Worm (Caenorhabditis elegans) whole organism, L2 larva: ENCODE data around the gene C28C12.1.

ENCODE experiments used
- C34F6.9 ChIP-seq: fragments of 150-350 bp; optimal IDR thresholded peaks from 2 replicates; lab custom pipeline; 2014; ENCODE audit warnings: missing biosample characterization, missing genetic modification characterization
- F13H6.1 ChIP-seq: sonication (generic microtip); optimal IDR thresholded peaks from 2 replicates; lab custom pipeline; 2016; ENCODE audit warnings: missing genetic modification characterization, missing compliant biosample characterization
- R02D3.7 ChIP-seq: fragments of 150-350 bp; optimal IDR thresholded peaks from 2 replicates; lab custom pipeline; 2014; ENCODE audit warnings: missing biosample characterization, missing genetic modification characterization
- Y55F3AM.14 ChIP-seq: fragments of 200-800 bp; sonication (Bioruptor generic); optimal IDR thresholded peaks from 2 replicates; lab custom pipeline; 2018; ENCODE audit warnings: mild to moderate bottlenecking, missing genetic modification characterization, missing compliant biosample characterization
- ZK546.5 ChIP-seq: sonication (generic microtip); optimal IDR thresholded peaks from 2 replicates; lab custom pipeline; 2017; ENCODE audit warnings: missing biosample characterization, missing genetic modification characterization
- alr-1 ChIP-seq: fragments of 150-350 bp; optimal IDR thresholded peaks from 2 replicates; lab custom pipeline; 2014; ENCODE audit warnings: missing biosample characterization, missing genetic modification characterization
- aly-2 ChIP-seq: fragments of 150-350 bp; optimal IDR thresholded peaks from 2 replicates; lab custom pipeline; 2014; ENCODE audit warnings: missing biosample characterization, missing genetic modification characterization
- ama-1 ChIP-seq: fragments of 150-350 bp; optimal IDR thresholded peaks from 2 replicates; lab custom pipeline; 2018; ENCODE audit warnings: inconsistent platforms
- blmp-1 ChIP-seq: sonication (generic microtip); optimal IDR thresholded peaks from 2 replicates; lab custom pipeline; 2017; ENCODE audit warnings: missing genetic modification characterization, mild to moderate bottlenecking, missing compliant biosample characterization, antibody characterized with exemption, moderate library complexity; ENCODE audit not compliant: insufficient read depth
- ceh-16 ChIP-seq: fragments of 150-350 bp; optimal IDR thresholded peaks from 2 replicates; lab custom pipeline; 2014; ENCODE audit warnings: missing biosample characterization, missing genetic modification characterization
- ceh-82 ChIP-seq: fragments of 150-350 bp; optimal IDR thresholded peaks from 2 replicates; lab custom pipeline; 2014; ENCODE audit warnings: missing biosample characterization, missing genetic modification characterization
- crh-2 ChIP-seq: sonication (generic microtip); optimal IDR thresholded peaks from 2 replicates; lab custom pipeline; 2017; ENCODE audit warnings: missing biosample characterization, missing genetic modification characterization
- dmd-4 ChIP-seq: sonication (generic microtip); optimal IDR thresholded peaks from 2 replicates; lab custom pipeline; 2017; ENCODE audit warnings: missing biosample characterization, missing genetic modification characterization
- egl-27 ChIP-seq: sonication (generic microtip); optimal IDR thresholded peaks from 3 replicates; lab custom pipeline; 2017; ENCODE audit warnings: missing biosample characterization, missing genetic modification reagents, missing genetic modification characterization
- elt-1 ChIP-seq: fragments of 150-350 bp; optimal IDR thresholded peaks from 2 replicates; lab custom pipeline; 2014; ENCODE audit warnings: missing biosample characterization, missing genetic modification characterization
- elt-3 ChIP-seq: sonication (generic microtip); optimal IDR thresholded peaks from 2 replicates; lab custom pipeline; 2017; ENCODE audit warnings: missing biosample characterization, missing genetic modification characterization
- fos-1 ChIP-seq: fragments of 150-350 bp; optimal IDR thresholded peaks from 2 replicates; lab custom pipeline; 2014; ENCODE audit warnings: missing biosample characterization, missing genetic modification characterization
- gmeb-1 ChIP-seq: fragments of 150-350 bp; optimal IDR thresholded peaks from 2 replicates; lab custom pipeline; 2014; ENCODE audit warnings: missing biosample characterization, missing genetic modification characterization
- lin-11 ChIP-seq: fragments of 150-350 bp; sonication (generic microtip); optimal IDR thresholded peaks from 2 replicates; lab custom pipeline; 2014; ENCODE audit warnings: missing biosample characterization, missing genetic modification characterization, inconsistent platforms, mixed read lengths
- lin-13 ChIP-seq: fragments of 150-350 bp; optimal IDR thresholded peaks from 2 replicates; lab custom pipeline; 2014; ENCODE audit warnings: missing biosample characterization, missing genetic modification reagents, missing genetic modification characterization
- lin-39 ChIP-seq: fragments of 150-350 bp; optimal IDR thresholded peaks from 2 replicates; lab custom pipeline; 2014; ENCODE audit warnings: missing biosample characterization, missing genetic modification reagents, missing genetic modification characterization
- lsy-2 ChIP-seq, 2 experiments: fragments of 150-350 bp in 1 of 2; sonication (generic microtip) in 1 of 2; optimal IDR thresholded peaks; 2 replicates each; lab custom pipeline; 2014 to 2017; ENCODE audit warnings: missing biosample characterization in 2 of 2, missing genetic modification characterization in 2 of 2
- mab-5 ChIP-seq: fragments of 150-350 bp; optimal IDR thresholded peaks from 2 replicates; lab custom pipeline; 2014; ENCODE audit warnings: missing biosample characterization, missing genetic modification characterization
- mbf-1 ChIP-seq: sonication (generic microtip); optimal IDR thresholded peaks from 2 replicates; lab custom pipeline; 2017; ENCODE audit warnings: missing biosample characterization, missing genetic modification characterization
- mdl-1 ChIP-seq, 2 experiments: fragments of 150-350 bp in 1 of 2; sonication (generic microtip) in 1 of 2; optimal IDR thresholded peaks; 2 replicates each; lab custom pipeline; 2017; ENCODE audit warnings: missing biosample characterization in 2 of 2, missing genetic modification characterization in 2 of 2
- nhr-10 ChIP-seq: sonication (generic microtip); optimal IDR thresholded peaks from 2 replicates; lab custom pipeline; 2017; ENCODE audit warnings: missing biosample characterization, missing genetic modification characterization
- nhr-11 ChIP-seq: fragments of 150-350 bp; optimal IDR thresholded peaks from 2 replicates; lab custom pipeline; 2014; ENCODE audit warnings: missing biosample characterization, missing genetic modification characterization
- nhr-12 ChIP-seq: fragments of 150-350 bp; optimal IDR thresholded peaks from 2 replicates; lab custom pipeline; 2014; ENCODE audit warnings: missing biosample characterization, missing genetic modification characterization
- nhr-129 ChIP-seq: fragments of 150-350 bp; optimal IDR thresholded peaks from 2 replicates; lab custom pipeline; 2014; ENCODE audit warnings: missing biosample characterization, missing genetic modification characterization
- nhr-21 ChIP-seq: fragments of 150-350 bp; optimal IDR thresholded peaks from 2 replicates; lab custom pipeline; 2014; ENCODE audit warnings: missing biosample characterization, missing genetic modification characterization
- nhr-23 ChIP-seq: fragments of 150-350 bp; optimal IDR thresholded peaks from 2 replicates; lab custom pipeline; 2014; ENCODE audit warnings: missing biosample characterization, missing genetic modification reagents, missing genetic modification characterization
- nhr-237 ChIP-seq: fragments of 150-350 bp; optimal IDR thresholded peaks from 2 replicates; lab custom pipeline; 2014; ENCODE audit warnings: missing biosample characterization, missing genetic modification characterization
- nhr-25 ChIP-seq: fragments of 150-350 bp; sonication (generic microtip); optimal IDR thresholded peaks from 3 replicates; lab custom pipeline; 2014; ENCODE audit warnings: missing biosample characterization, missing genetic modification characterization
- nhr-6 ChIP-seq: fragments of 150-350 bp; optimal IDR thresholded peaks from 2 replicates; lab custom pipeline; 2014; ENCODE audit warnings: missing biosample characterization, missing genetic modification characterization
- nhr-77 ChIP-seq: fragments of 150-350 bp; optimal IDR thresholded peaks from 2 replicates; lab custom pipeline; 2014; ENCODE audit warnings: missing biosample characterization, missing genetic modification characterization
- peb-1 ChIP-seq: fragments of 150-350 bp; optimal IDR thresholded peaks from 2 replicates; lab custom pipeline; 2014; ENCODE audit warnings: missing biosample characterization, missing genetic modification characterization
- sem-4 ChIP-seq: fragments of 150-350 bp; optimal IDR thresholded peaks from 2 replicates; lab custom pipeline; 2014; ENCODE audit warnings: missing biosample characterization, missing genetic modification reagents, missing genetic modification characterization
- skn-1 ChIP-seq: sonication (generic microtip); optimal IDR thresholded peaks from 2 replicates; lab custom pipeline; 2017; ENCODE audit warnings: missing biosample characterization, missing genetic modification characterization
- sma-3 ChIP-seq: sonication (generic microtip); optimal IDR thresholded peaks from 2 replicates; lab custom pipeline; 2016; ENCODE audit warnings: missing genetic modification reagents, missing genetic modification characterization, missing compliant biosample characterization
- sma-9 ChIP-seq, 2 experiments: fragments of 150-350 bp in 1 of 2; sonication (generic microtip) in 1 of 2; optimal IDR thresholded peaks; 2 replicates each; lab custom pipeline; 2014 to 2016; ENCODE audit warnings: missing genetic modification characterization in 2 of 2, mild to moderate bottlenecking in 1 of 2, missing biosample characterization in 1 of 2, missing compliant biosample characterization in 1 of 2, missing genetic modification reagents in 1 of 2, moderate library complexity in 1 of 2
- snpc-4 ChIP-seq: fragments of 150-350 bp; optimal IDR thresholded peaks from 2 replicates; lab custom pipeline; 2014; ENCODE audit warnings: missing biosample characterization, missing genetic modification characterization
- unc-39 ChIP-seq: fragments of 150-350 bp; optimal IDR thresholded peaks from 2 replicates; lab custom pipeline; 2014; ENCODE audit warnings: missing biosample characterization, missing genetic modification characterization
- unc-55 ChIP-seq: fragments of 150-350 bp; sonication (generic microtip); optimal IDR thresholded peaks from 3 replicates; lab custom pipeline; 2014; ENCODE audit warnings: missing biosample characterization, missing genetic modification reagents, missing genetic modification characterization
- unc-62 ChIP-seq: fragments of 150-350 bp; optimal IDR thresholded peaks from 2 replicates; lab custom pipeline; 2014; ENCODE audit warnings: missing biosample characterization, missing genetic modification reagents, missing genetic modification characterization
- zag-1 ChIP-seq: fragments of 150-350 bp; optimal IDR thresholded peaks from 2 replicates; lab custom pipeline; 2014; ENCODE audit warnings: missing biosample characterization, missing genetic modification characterization
- ztf-1 ChIP-seq: fragments of 200-800 bp; sonication (Bioruptor generic); conservative IDR thresholded peaks from 2 replicates; pipeline ENCODE4 v1.3.6; 2022; ENCODE audit warnings: missing genetic modification characterization, missing compliant biosample characterization
- ztf-11 ChIP-seq: sonication (generic microtip); optimal IDR thresholded peaks from 2 replicates; lab custom pipeline; 2017; ENCODE audit warnings: missing biosample characterization, missing genetic modification characterization
- ztf-4 ChIP-seq: fragments of 150-350 bp; optimal IDR thresholded peaks from 2 replicates; lab custom pipeline; 2014; ENCODE audit warnings: missing biosample characterization, missing genetic modification characterization

The C28C12.1 gene

DNA sequence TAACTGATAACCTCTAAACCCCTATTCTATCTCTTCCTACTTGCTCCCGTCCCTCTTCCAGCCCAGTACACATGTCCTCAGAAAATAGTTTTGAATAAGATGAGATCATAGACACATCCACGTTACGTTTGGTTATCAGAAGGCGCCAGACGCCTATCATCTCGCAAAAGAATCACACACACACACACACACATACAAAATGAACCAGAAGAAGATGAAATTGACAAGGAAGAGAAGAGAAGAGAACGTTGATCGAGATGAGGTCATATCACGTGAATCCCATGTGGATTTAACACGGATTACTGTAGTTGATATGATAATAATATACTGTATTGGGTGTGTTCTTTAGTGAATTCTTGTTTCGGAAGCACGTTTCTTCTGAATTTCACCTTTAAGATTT, 24.6 kb downstream of the C28C12.1 start (continued):
- TF ChIP-seq mbf-1 (tag; lab: Kevin White, UChicago) (no peak), skn-1 (no peak), nhr-25 (tag; lab: Kevin White, UChicago) (no peak), fos-1 (peak; percentile 68), nhr-129 (tag; lab: Kevin White, UChicago) (peak; percentile 88), ztf-11 (no peak), sma-9 (GFP tag; optimal IDR thresholded peaks at IDR 0.05; lab: Kevin White, UChicago) (peak; percentile 97), sma-9 (tag; optimal IDR thresholded peaks at IDR 0.05; lab: Kevin White, UChicago) (peak; percentile 77), unc-55 (GFP tag; lab: Kevin White, UChicago) (no peak), nhr-12 (tag; lab: Kevin White, UChicago) (no peak)

DNA sequence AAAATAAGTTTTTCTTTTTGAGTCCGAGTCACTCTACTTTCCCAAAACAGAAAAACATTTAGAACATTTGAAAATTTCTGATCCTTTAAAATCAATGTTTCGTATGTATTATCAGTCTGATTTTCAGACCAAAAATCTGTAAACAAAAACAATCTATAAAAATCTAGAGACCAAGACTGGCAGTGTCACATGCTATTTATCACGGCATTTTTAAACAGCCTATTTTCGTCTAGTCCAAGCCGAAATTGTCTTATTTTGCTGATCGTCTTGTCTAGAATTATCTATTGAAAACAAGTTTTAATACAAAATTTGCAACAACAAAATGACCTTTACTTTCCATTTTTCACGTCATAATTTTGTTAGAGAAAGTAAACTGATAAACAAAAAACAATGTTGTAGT, 25.1 kb downstream of the C28C12.1 start:
- TF ChIP-seq crh-2 (tag; lab: Kevin White, UChicago) (peak; percentile 7), nhr-25 (tag; lab: Kevin White, UChicago) (peak; percentile 11), ztf-11 (no peak)

DNA sequence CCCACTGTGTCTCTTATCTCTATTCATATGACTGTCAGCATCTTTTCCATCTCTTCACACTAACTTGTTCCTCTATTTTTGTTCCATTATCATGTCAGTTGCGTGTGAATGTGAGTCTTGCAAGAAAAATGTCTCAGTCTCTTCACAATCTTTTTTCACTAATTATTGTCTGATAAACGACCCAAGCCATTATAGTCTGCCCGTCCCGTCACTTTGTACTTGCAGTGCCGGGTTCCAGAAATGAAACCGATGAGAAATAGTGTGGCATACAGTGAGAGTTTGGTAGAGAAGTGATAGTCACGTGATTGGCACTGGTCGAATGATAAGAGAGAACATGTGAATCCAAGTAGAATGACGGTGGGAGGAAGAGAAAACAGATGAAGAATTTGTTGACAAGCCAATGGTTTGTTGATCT, 26.1 kb downstream of the C28C12.1 start:
- TF ChIP-seq zag-1 (tag; lab: Kevin White, UChicago) (no peak), sma-9 (GFP tag; optimal IDR thresholded peaks at IDR 0.05; lab: Kevin White, UChicago) (peak; percentile 99), sma-9 (tag; optimal IDR thresholded peaks at IDR 0.05; lab: Kevin White, UChicago) (peak; percentile 50), nhr-10 (tag; lab: Kevin White, UChicago) (peak; percentile 49), nhr-25 (tag; lab: Kevin White, UChicago) (peak; percentile 90), alr-1 (tag; lab: Kevin White, UChicago) (no peak), ama-1 (lab: Kevin White, UChicago) (no peak), elt-3 (tag; lab: Kevin White, UChicago) (no peak), nhr-129 (tag; lab: Kevin White, UChicago) (peak; percentile 80), Y55F3AM.14 (GFP tag; lab: Kevin White, UChicago) (peak; percentile 78), sem-4 (tag; lab: Kevin White, UChicago) (peak; percentile 84), crh-2 (tag; lab: Kevin White, UChicago) (peak; percentile 94), ceh-82 (no peak), sma-3 (peak; percentile 99), blmp-1 (tag; lab: Kevin White, UChicago) (peak; percentile 78), aly-2 (tag; lab: Kevin White, UChicago) (no peak), peb-1 (no peak), lsy-2 (tag; optimal IDR thresholded peaks at IDR 0.05; lab: Kevin White, UChicago) (peak in 1 of 2 experiments; percentile 89), nhr-11 (tag; lab: Kevin White, UChicago) (peak; percentile 34), unc-39 (tag; lab: Kevin White, UChicago) (no peak), egl-27 (tag; lab: Kevin White, UChicago) (peak; percentile 95), F13H6.1 (tag; lab: Kevin White, UChicago) (peak; percentile 99), nhr-12 (tag; lab: Kevin White, UChicago) (no peak), nhr-6 (peak; percentile 85), unc-55 (GFP tag; lab: Kevin White, UChicago) (no peak), nhr-23 (tag; lab: Kevin White, UChicago) (no peak), mab-5 (tag; lab: Kevin White, UChicago) (peak; percentile 83), elt-1 (tag; lab: Kevin White, UChicago) (no peak), mdl-1 (tag; optimal IDR thresholded peaks at IDR 0.05; lab: Kevin White, UChicago) (peak; percentile 94 to 96), ztf-4 (tag; lab: Kevin White, UChicago) (peak; percentile 14), ZK546.5 (tag; lab: Kevin White, UChicago) (no peak), lin-39 (no peak), gmeb-1 (tag; lab: Kevin White, UChicago) (peak; percentile 78), nhr-21 (tag; lab: Kevin White, UChicago) (peak; percentile 98), mbf-1 (tag; lab: Kevin White, UChicago) (no peak), skn-1 (no peak), snpc-4 (tag; lab: Kevin White, UChicago) (no peak), R02D3.7 (no peak), nhr-237 (tag; lab: Kevin White, UChicago) (no peak), C34F6.9 (tag; lab: Kevin White, UChicago) (peak; percentile 80), ztf-11 (no peak), lin-13 (GFP tag; lab: Kevin White, UChicago) (peak; percentile 43), ztf-1 (GFP tag; lab: Robert Waterston, UW) (no peak), fos-1 (peak; percentile 99), ceh-16 (no peak), dmd-4 (tag; lab: Kevin White, UChicago) (no peak), unc-62 (peak; percentile 63), nhr-77 (tag; lab: Kevin White, UChicago) (peak; percentile 46), lin-11 (tag; lab: Kevin White, UChicago) (no peak)
